Fruit fly (Drosophila melanogaster) whole organism, embryonic: ENCODE results near the gene CG6878.

Experiments
- CG12236 ChIP-seq: fragments of 200-800 bp; sonication (Bioruptor generic); optimal IDR thresholded peaks from 2 replicates; lab custom pipeline; 2016; ENCODE audit warnings: missing biosample characterization, missing genetic modification characterization
- CG17361 ChIP-seq: fragments of 200-800 bp; sonication (Bioruptor generic); IDR thresholded peaks from 3 replicates; pipeline ENCODE4 v1.3.6; 2022; ENCODE audit warnings: missing biosample characterization, missing genetic modification characterization
- CG3847 ChIP-seq: fragments of 200-800 bp; sonication (Bioruptor generic); IDR thresholded peaks from 2 replicates; pipeline ENCODE4 v1.3.6; 2022; ENCODE audit warnings: missing biosample characterization, missing genetic modification characterization
- D ChIP-seq, 2 experiments: fragments of 200-800 bp in 1 of 2; fragments of >200 bp in 1 of 2; sonication (Bioruptor generic) in 1 of 2; optimal IDR thresholded peaks; 2 replicates in 1 of 2; 3 replicates in 1 of 2; lab custom pipeline; 2017; ENCODE audit warnings: mild to moderate bottlenecking in 1 of 2, missing biosample characterization in 1 of 2, missing genetic modification characterization in 1 of 2, missing genetic modification reagents in 1 of 2
- ERR ChIP-seq: fragments of 200-800 bp; sonication (Bioruptor generic); optimal IDR thresholded peaks from 2 replicates; lab custom pipeline; 2016; ENCODE audit warnings: missing biosample characterization, missing genetic modification characterization
- NC2β ChIP-seq: fragments of 200-800 bp; sonication (Bioruptor generic); optimal IDR thresholded peaks from 2 replicates; lab custom pipeline; 2016; ENCODE audit warnings: missing biosample characterization, missing genetic modification characterization
- amos ChIP-seq: fragments of 200-800 bp; sonication (Bioruptor generic); IDR thresholded peaks from 2 replicates; pipeline ENCODE4 v1.3.6; 2022; ENCODE audit warnings: missing biosample characterization, missing genetic modification characterization; ENCODE audit not compliant: partially characterized antibody
- ap ChIP-seq: fragments of 200-800 bp; sonication (Bioruptor generic); IDR thresholded peaks from 2 replicates; pipeline ENCODE4 v1.3.6; 2022; ENCODE audit warnings: missing biosample characterization, missing genetic modification characterization
- chn ChIP-seq: fragments of 200-800 bp; sonication (Bioruptor generic); optimal IDR thresholded peaks from 2 replicates; lab custom pipeline; 2016; ENCODE audit warnings: missing biosample characterization, missing genetic modification characterization
- gt ChIP-seq: fragments of 200-800 bp; sonication (Bioruptor generic); IDR thresholded peaks from 2 replicates; pipeline ENCODE4 v1.3.6; 2022; ENCODE audit warnings: missing biosample characterization, missing genetic modification characterization

- TF ChIP-seq NC2β (GFP tag; lab: Kevin White, UChicago) (no peak), D (optimal IDR thresholded peaks at IDR 0.05; lab: Kevin White, UChicago) (no peak), D (GFP tag; optimal IDR thresholded peaks at IDR 0.05; lab: Kevin White, UChicago) (no peak), chn (GFP tag; lab: Kevin White, UChicago) (no peak), CG17361 (GFP tag; lab: Robert Waterston, UW) (peak; percentile 75), CG12236 (GFP tag; lab: Kevin White, UChicago) (no peak), ERR (no peak), amos (no peak), ap (GFP tag; lab: Robert Waterston, UW) (no peak), CG3847 (GFP tag; lab: Robert Waterston, UW) (no peak), gt (no peak)
These were observed 47.3 kb downstream of the CG6878 start for dm6 chr3L:15208695-15209450.
